Worm (Caenorhabditis elegans) whole organism, early embryonic: Measurements from ENCODE around the gene gcy-33.

Source experiments
- ama-1 ChIP-seq: fragments of 150-350 bp; optimal IDR thresholded peaks from 2 replicates; lab custom pipeline; 2014
- ets-7 ChIP-seq: sonication (generic microtip); optimal IDR thresholded peaks from 2 replicates; lab custom pipeline; 2016; ENCODE audit warnings: missing genotype, missing genetic modification characterization, missing compliant biosample characterization
- hmg-4 ChIP-seq: fragments of 200-800 bp; sonication (Bioruptor generic); optimal IDR thresholded peaks from 2 replicates; lab custom pipeline; 2018; ENCODE audit warnings: mild to moderate bottlenecking, missing genetic modification characterization, missing compliant biosample characterization

- TF ChIP-seq ama-1 (lab: Kevin White, UChicago) (peak; percentile 44), hmg-4 (GFP tag; lab: Kevin White, UChicago) (no peak), ets-7 (tag; lab: Kevin White, UChicago) (no peak)
Observed at ce11 chrV:11958343-11959291, 43.0 kb downstream of the gcy-33 start, which contains the start of gene F58H1.5.
